Fruit fly (Drosophila melanogaster) whole organism, adult: Measurements from ENCODE around the gene CG42375.

Source experiments
- CG11617 ChIP-seq: fragments of 200-800 bp; sonication (Bioruptor generic); optimal IDR thresholded peaks from 2 replicates; lab custom pipeline; 2017; ENCODE audit warnings: mild to moderate bottlenecking, missing biosample characterization, missing genetic modification reagents, missing genetic modification characterization
- CG1620 ChIP-seq: fragments of 200-800 bp; sonication (Bioruptor generic); optimal IDR thresholded peaks from 2 replicates; lab custom pipeline; 2016; ENCODE audit warnings: missing biosample characterization, missing genetic modification characterization
- CG7045 ChIP-seq: fragments of 200-800 bp; sonication (Bioruptor generic); optimal IDR thresholded peaks from 2 replicates; lab custom pipeline; 2017; ENCODE audit warnings: missing biosample characterization, mild to moderate bottlenecking, missing genetic modification characterization
- CG7101 ChIP-seq: fragments of 200-800 bp; sonication (Bioruptor generic); optimal IDR thresholded peaks from 2 replicates; lab custom pipeline; 2018; ENCODE audit warnings: missing biosample characterization, mild to moderate bottlenecking, missing genetic modification characterization, moderate library complexity
- Crg-1 ChIP-seq: fragments of 200-800 bp; sonication (Bioruptor generic); optimal IDR thresholded peaks from 2 replicates; lab custom pipeline; 2016; ENCODE audit warnings: missing biosample characterization, missing genetic modification characterization
- Hr96 ChIP-seq: fragments of 200-800 bp; sonication (Bioruptor generic); optimal IDR thresholded peaks from 2 replicates; lab custom pipeline; 2016; ENCODE audit warnings: missing biosample characterization, missing genetic modification characterization
- Mnt ChIP-seq: fragments of 200-800 bp; sonication (Bioruptor generic); optimal IDR thresholded peaks from 2 replicates; lab custom pipeline; 2016; ENCODE audit warnings: missing biosample characterization, mild to moderate bottlenecking, missing genetic modification characterization
- bab1 ChIP-seq: fragments of 200-800 bp; sonication (Bioruptor generic); optimal IDR thresholded peaks from 3 replicates; lab custom pipeline; 2019; ENCODE audit warnings: missing biosample characterization, mild to moderate bottlenecking, missing genetic modification characterization, moderate library complexity
- cic ChIP-seq: fragments of 200-800 bp; sonication (Bioruptor generic); optimal IDR thresholded peaks from 2 replicates; lab custom pipeline; 2017; ENCODE audit warnings: missing biosample characterization, mild to moderate bottlenecking, missing genetic modification characterization, moderate library complexity
- cnc ChIP-seq, 2 experiments: fragments of >200 bp; optimal IDR thresholded peaks; 2 replicates each; lab custom pipeline; 2017
- kay ChIP-seq: fragments of 200-800 bp; sonication (Bioruptor generic); peaks from one replicate; lab custom pipeline; 2016; ENCODE audit warnings: missing biosample characterization, missing genetic modification characterization, borderline replicate concordance
- ovo ChIP-seq: fragments of 200-800 bp; sonication (Bioruptor generic); optimal IDR thresholded peaks from 2 replicates; lab custom pipeline; 2016; ENCODE audit warnings: missing biosample characterization, missing genetic modification characterization
- pad ChIP-seq: fragments of 200-800 bp; sonication (Bioruptor generic); optimal IDR thresholded peaks from 3 replicates; lab custom pipeline; 2017; ENCODE audit warnings: missing biosample characterization, missing genetic modification characterization, mild to moderate bottlenecking, moderate library complexity, missing genetic modification reagents
- toe ChIP-seq: fragments of 200-800 bp; sonication (Bioruptor generic); optimal IDR thresholded peaks from 2 replicates; lab custom pipeline; 2016; ENCODE audit warnings: missing biosample characterization, missing genetic modification characterization

- TF ChIP-seq toe (GFP tag; lab: Kevin White, UChicago) (no peak), ovo (GFP tag; lab: Kevin White, UChicago) (no peak), bab1 (GFP tag; lab: Kevin White, UChicago) (no peak), kay (no peak), CG1620 (no peak), cic (GFP tag; lab: Kevin White, UChicago) (no peak), Mnt (GFP tag; lab: Kevin White, UChicago) (no peak), Crg-1 (GFP tag; lab: Kevin White, UChicago) (no peak), pad (GFP tag; lab: Kevin White, UChicago) (no peak), CG7101 (no peak), CG11617 (GFP tag; lab: Kevin White, UChicago) (no peak), cnc (optimal IDR thresholded peaks at IDR 0.05; lab: Kevin White, UChicago) (no peak), Hr96 (GFP tag; lab: Kevin White, UChicago) (no peak), CG7045 (GFP tag; lab: Kevin White, UChicago) (no peak)
These were observed 44.0 kb upstream of the CG42375 start for dm6 chr3R:13735304-13735898.
